Fruit fly (Drosophila melanogaster) Kc167 (cell line): ENCODE results near the gene CG10993.

Experiments
- psq ChIP-seq: fragments of >200 bp; optimal IDR thresholded peaks from 2 replicates; lab custom pipeline; 2017; ENCODE audit warnings: missing external identifiers
- ttk ChIP-seq: sonication (Bioruptor generic); optimal IDR thresholded peaks from 2 replicates; lab custom pipeline; 2017; ENCODE audit warnings: missing external identifiers

DNA sequence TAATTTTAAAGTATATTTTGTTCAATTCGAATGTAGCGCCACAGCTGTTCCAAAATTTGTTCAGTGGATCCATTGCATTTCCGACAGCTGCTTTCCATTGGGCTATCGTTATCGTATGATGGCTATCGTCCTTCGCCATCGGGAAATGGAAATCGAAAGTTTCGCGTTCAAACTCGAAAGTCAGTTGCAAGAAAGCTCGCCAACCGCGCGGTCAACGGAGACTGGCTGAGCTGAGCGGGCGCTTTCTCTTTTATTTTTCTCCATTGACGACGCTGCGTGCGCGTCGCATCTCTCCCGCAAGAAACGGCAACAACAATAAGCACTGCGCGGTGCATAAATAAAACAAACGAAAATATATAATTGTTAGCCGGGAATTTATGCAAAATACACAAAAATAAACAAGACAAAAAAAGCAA lies 7.4 kb downstream of the CG10993 start, which contains the start of gene inaE:
- no peak for TF ChIP-seq ttk (lab: Kevin White, UChicago)
- TF ChIP-seq psq (lab: Kevin White, UChicago) = no peak
